Fruit fly (Drosophila melanogaster) whole organism, prepupa: ENCODE results near the gene Fas1.

Experiments
- CG10669 ChIP-seq: fragments of 200-800 bp; sonication (Bioruptor generic); optimal IDR thresholded peaks from 3 replicates; lab custom pipeline; 2018; ENCODE audit warnings: missing biosample characterization, mild to moderate bottlenecking, missing genetic modification characterization, moderate library complexity
- CG11294 ChIP-seq: fragments of 200-800 bp; sonication (Bioruptor generic); IDR thresholded peaks from 2 replicates; pipeline ENCODE4 v1.3.6; 2022; ENCODE audit warnings: missing biosample characterization, missing genetic modification characterization
- CG11902 ChIP-seq: fragments of 200-800 bp; sonication (Bioruptor generic); optimal IDR thresholded peaks from 3 replicates; lab custom pipeline; 2016; ENCODE audit warnings: missing biosample characterization, missing genetic modification characterization
- CG15336 ChIP-seq: fragments of 200-800 bp; sonication (Bioruptor generic); IDR thresholded peaks from 2 replicates; pipeline ENCODE4 v1.3.6; 2022; ENCODE audit warnings: missing biosample characterization, missing genetic modification characterization
- CG16779 ChIP-seq: fragments of 200-800 bp; sonication (Bioruptor generic); optimal IDR thresholded peaks from 3 replicates; lab custom pipeline; 2017; ENCODE audit warnings: missing biosample characterization, mild to moderate bottlenecking, missing genetic modification characterization
- CG3919 ChIP-seq: fragments of 200-800 bp; sonication (Bioruptor generic); optimal IDR thresholded peaks from 3 replicates; lab custom pipeline; 2016; ENCODE audit warnings: missing biosample characterization, missing genetic modification characterization
- OdsH ChIP-seq: fragments of 200-800 bp; sonication (Bioruptor generic); optimal IDR thresholded peaks from 3 replicates; lab custom pipeline; 2016; ENCODE audit warnings: missing biosample characterization, missing genetic modification characterization
- vri ChIP-seq: fragments of 200-800 bp; sonication (Bioruptor generic); optimal IDR thresholded peaks from 3 replicates; lab custom pipeline; 2016; ENCODE audit warnings: missing biosample characterization, mild to moderate bottlenecking, missing genetic modification characterization

DNA sequence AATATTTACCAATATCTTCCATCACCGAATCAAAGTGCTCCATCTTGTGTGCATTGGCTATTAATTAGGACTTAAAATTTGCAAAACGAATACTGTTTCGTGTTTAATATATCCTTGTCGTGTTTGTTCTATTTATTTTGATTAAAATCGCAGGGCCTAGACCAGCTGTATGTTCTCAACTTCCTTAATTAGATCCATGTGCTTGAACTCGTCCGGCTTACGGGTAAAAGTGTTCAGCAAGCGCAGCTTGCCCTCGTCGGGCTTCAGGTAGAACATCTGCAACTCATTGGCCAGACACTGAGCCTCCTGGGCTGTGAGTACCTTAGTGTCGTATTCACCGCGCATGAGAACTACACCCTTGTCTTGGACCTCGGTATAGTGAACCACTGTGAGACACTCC lies 11.7 kb upstream of the Fas1 start, which contains the start of gene CG12783:
- TF ChIP-seq OdsH (GFP tag; lab: Kevin White, UChicago) (no peak), CG10669 (GFP tag; lab: Kevin White, UChicago) (no peak), CG16779 (tag; lab: Kevin White, UChicago) (no peak), CG11902 (no peak), CG15336 (GFP tag; lab: Robert Waterston, UW) (no peak), CG3919 (GFP tag; lab: Kevin White, UChicago) (no peak), vri (no peak), CG11294 (GFP tag; lab: Robert Waterston, UW) (no peak)
